Worm (Caenorhabditis elegans) whole organism, L1 larva: ENCODE results near the gene C24H11.2.

Source experiments
- blmp-1 ChIP-seq: fragments of 150-350 bp; optimal IDR thresholded peaks from 2 replicates; lab custom pipeline; 2014; ENCODE audit warnings: missing biosample characterization, missing genetic modification characterization
- dsc-1 ChIP-seq: sonication (generic microtip); optimal IDR thresholded peaks from 2 replicates; lab custom pipeline; 2016; ENCODE audit warnings: mild to moderate bottlenecking, missing genetic modification characterization, missing compliant biosample characterization
- efl-3 ChIP-seq: fragments of 200-800 bp; sonication (Bioruptor generic); optimal IDR thresholded peaks from 2 replicates; lab custom pipeline; 2018; ENCODE audit warnings: mild to moderate bottlenecking, missing genetic modification characterization, missing compliant biosample characterization
- hlh-17 ChIP-seq: fragments of 200-800 bp; sonication (Bioruptor generic); optimal IDR thresholded peaks from 2 replicates; lab custom pipeline; 2018; ENCODE audit warnings: missing genetic modification characterization, mild to moderate bottlenecking, missing compliant biosample characterization, moderate library complexity, borderline replicate concordance
- lin-13 ChIP-seq: fragments of 150-350 bp; optimal IDR thresholded peaks from 2 replicates; lab custom pipeline; 2014; ENCODE audit warnings: missing biosample characterization, missing genetic modification reagents, missing genetic modification characterization
- lin-14 ChIP-seq: fragments of 200-800 bp; sonication (Bioruptor generic); optimal IDR thresholded peaks from 2 replicates; lab custom pipeline; 2018; ENCODE audit warnings: mild to moderate bottlenecking, missing genetic modification characterization, moderate library complexity, missing compliant biosample characterization
- mdl-1 ChIP-seq, 2 experiments: fragments of 150-350 bp; optimal IDR thresholded peaks; 2 replicates each; lab custom pipeline; 2014 to 2017; ENCODE audit warnings: missing biosample characterization in 2 of 2, missing genetic modification characterization in 2 of 2, inconsistent platforms in 1 of 2
- nhr-71 ChIP-seq: sonication (generic microtip); optimal IDR thresholded peaks from 2 replicates; lab custom pipeline; 2016; ENCODE audit warnings: mild to moderate bottlenecking, missing genetic modification characterization, moderate library complexity, missing compliant biosample characterization
- nhr-77 ChIP-seq: fragments of 150-350 bp; optimal IDR thresholded peaks from 2 replicates; lab custom pipeline; 2014; ENCODE audit warnings: missing biosample characterization, missing genetic modification characterization
- nhr-85 ChIP-seq: sonication (generic microtip); peaks from one replicate; lab custom pipeline; 2016; ENCODE audit warnings: missing genetic modification characterization, inconsistent platforms, missing compliant biosample characterization
- xbp-1 ChIP-seq: sonication (generic microtip); optimal IDR thresholded peaks from 2 replicates; lab custom pipeline; 2016; ENCODE audit warnings: missing genetic modification characterization, missing compliant biosample characterization
- ztf-4 ChIP-seq: fragments of 150-350 bp; optimal IDR thresholded peaks from 2 replicates; lab custom pipeline; 2014; ENCODE audit warnings: missing biosample characterization, missing genetic modification characterization

The C24H11.2 gene

ce11 chrIII:11746718-11747117 is 45.4 kb downstream of the C24H11.2 start, which contains the start of gene mrt-2 (continued):
- TF ChIP-seq dsc-1: peak; percentile 95
- peak; percentile 74 for TF ChIP-seq lin-13 (GFP tag; lab: Kevin White, UChicago)
- TF ChIP-seq nhr-71: peak; percentile 95
- no peak for TF ChIP-seq ztf-4 (tag; lab: Kevin White, UChicago)
- TF ChIP-seq mdl-1 (tag; optimal IDR thresholded peaks at IDR 0.05; lab: Kevin White, UChicago): peak in 1 of 2 experiments; percentile 58

ce11 chrIII:11742191-11742590 is 50.0 kb downstream of the C24H11.2 start:
- TF ChIP-seq blmp-1 (tag; lab: Kevin White, UChicago) (peak; percentile 89), hlh-17 (GFP tag; lab: Kevin White, UChicago) (no peak), nhr-77 (tag; lab: Kevin White, UChicago) (no peak), nhr-85 (peak; percentile 54), lin-14 (GFP tag; lab: Kevin White, UChicago) (peak; percentile 38)

- TF ChIP-seq lin-14 (GFP tag; lab: Kevin White, UChicago) (peak; percentile 43), xbp-1 (peak; percentile 4), blmp-1 (tag; lab: Kevin White, UChicago) (peak; percentile 13), efl-3 (GFP tag; lab: Kevin White, UChicago) (no peak)
- TF ChIP-seq, all 84 proteins: peak for 3
Observed at ce11 chrIII:11740868-11741267, 51.3 kb downstream of the C24H11.2 start.
